Worm (Caenorhabditis elegans) whole organism, young adult: ENCODE data around the gene F41G3.21.

Source experiments
- B0019.2 ChIP-seq: fragments of 200-800 bp; sonication (Bioruptor generic); conservative IDR thresholded peaks from 2 replicates; pipeline ENCODE4 v1.3.6; 2022; ENCODE audit warnings: missing genetic modification reagents, missing genetic modification characterization, missing compliant biosample characterization
- B0261.1 ChIP-seq: sonication (generic microtip); optimal IDR thresholded peaks from 2 replicates; lab custom pipeline; 2016; ENCODE audit warnings: mild to moderate bottlenecking, missing genetic modification characterization, moderate library complexity, missing compliant biosample characterization
- B0336.3 ChIP-seq: fragments of 200-800 bp; sonication (Bioruptor generic); IDR thresholded peaks from 2 replicates; pipeline ENCODE4 v1.3.6; 2022; ENCODE audit warnings: missing genetic modification characterization, missing compliant biosample characterization
- C17E4.6 ChIP-seq: fragments of 200-800 bp; sonication (Bioruptor generic); IDR thresholded peaks from 2 replicates; pipeline ENCODE4 v1.3.6; 2022; ENCODE audit warnings: missing genetic modification reagents, missing genetic modification characterization, missing compliant biosample characterization
- F10E7.11 ChIP-seq: sonication (generic microtip); optimal IDR thresholded peaks from 2 replicates; lab custom pipeline; 2017; ENCODE audit warnings: mild to moderate bottlenecking, missing genetic modification characterization, moderate library complexity, missing compliant biosample characterization
- F22D6.2 ChIP-seq: sonication (generic microtip); optimal IDR thresholded peaks from 2 replicates; lab custom pipeline; 2016; ENCODE audit warnings: mild to moderate bottlenecking, missing genetic modification characterization, missing compliant biosample characterization
- F37B4.10 ChIP-seq: fragments of 200-800 bp; sonication (Bioruptor generic); IDR thresholded peaks from 2 replicates; pipeline ENCODE4 v1.3.6; 2022; ENCODE audit warnings: missing genetic modification characterization, missing compliant biosample characterization
- F39B2.1 ChIP-seq: fragments of 200-800 bp; sonication (Bioruptor generic); IDR thresholded peaks from 2 replicates; pipeline ENCODE4 v1.3.6; 2022; ENCODE audit warnings: missing genetic modification reagents, missing genetic modification characterization, missing compliant biosample characterization
- F49E8.2 ChIP-seq: sonication (generic microtip); optimal IDR thresholded peaks from 3 replicates; lab custom pipeline; 2017; ENCODE audit warnings: missing genetic modification characterization, mild to moderate bottlenecking, missing compliant biosample characterization, antibody characterized with exemption, moderate library complexity; ENCODE audit not compliant: insufficient read depth
- F52B5.7 ChIP-seq: sonication (generic microtip); optimal IDR thresholded peaks from 2 replicates; lab custom pipeline; 2016; ENCODE audit warnings: mild to moderate bottlenecking, missing genetic modification characterization, missing compliant biosample characterization
- F55B11.4 ChIP-seq: sonication (generic microtip); optimal IDR thresholded peaks from 2 replicates; lab custom pipeline; 2016; ENCODE audit warnings: missing compliant biosample characterization, missing genetic modification characterization, borderline replicate concordance; ENCODE audit not compliant: insufficient read depth
- F57A8.1 ChIP-seq: fragments of 200-800 bp; sonication (Bioruptor generic); optimal IDR thresholded peaks from 2 replicates; lab custom pipeline; 2018; ENCODE audit warnings: mild to moderate bottlenecking, missing genetic modification characterization, moderate library complexity, missing compliant biosample characterization
- F57C9.4 ChIP-seq: sonication (generic microtip); optimal IDR thresholded peaks from 2 replicates; lab custom pipeline; 2017; ENCODE audit warnings: mild to moderate bottlenecking, missing genetic modification characterization, missing compliant biosample characterization
- K12H6.12 ChIP-seq: fragments of 200-800 bp; sonication (Bioruptor generic); optimal IDR thresholded peaks from 2 replicates; lab custom pipeline; 2018; ENCODE audit warnings: mild to moderate bottlenecking, missing genetic modification characterization, missing compliant biosample characterization
- attf-3 ChIP-seq: fragments of 200-800 bp; sonication (Bioruptor generic); conservative IDR thresholded peaks from 2 replicates; pipeline ENCODE4 v1.3.6; 2022; ENCODE audit warnings: missing genetic modification reagents, missing genetic modification characterization, missing compliant biosample characterization
- cebp-1 ChIP-seq, 2 experiments: fragments of 200-800 bp in 1 of 2; sonication (Bioruptor generic) in 1 of 2; sonication (generic microtip) in 1 of 2; IDR thresholded peaks in 1 of 2; optimal IDR thresholded peaks in 1 of 2; 2 replicates each; pipeline versions ENCODE4 v1.3.6 to Lab custom; 2017 to 2022; ENCODE audit warnings: missing compliant biosample characterization in 2 of 2, missing genetic modification characterization in 2 of 2, mild to moderate bottlenecking in 1 of 2, missing genetic modification reagents in 1 of 2, moderate library complexity in 1 of 2
- ceh-40 ChIP-seq: fragments of 200-800 bp; sonication (Bioruptor generic); IDR thresholded peaks from 2 replicates; pipeline ENCODE4 v1.3.6; 2022; ENCODE audit warnings: missing genetic modification characterization, missing compliant biosample characterization
- ceh-91 ChIP-seq: fragments of 200-800 bp; sonication (Bioruptor generic); IDR thresholded peaks from 2 replicates; pipeline ENCODE4 v1.3.6; 2022; ENCODE audit warnings: missing genetic modification reagents, missing genetic modification characterization, missing compliant biosample characterization
- chd-7 ChIP-seq: sonication (generic microtip); optimal IDR thresholded peaks from 2 replicates; lab custom pipeline; 2016; ENCODE audit warnings: mild to moderate bottlenecking, missing genetic modification characterization, moderate library complexity, missing compliant biosample characterization
- die-1 ChIP-seq: sonication (generic microtip); optimal IDR thresholded peaks from 2 replicates; lab custom pipeline; 2016; ENCODE audit warnings: missing genotype, mild to moderate bottlenecking, missing genetic modification characterization, missing compliant biosample characterization
- gei-17 ChIP-seq: fragments of 200-800 bp; sonication (Bioruptor generic); optimal IDR thresholded peaks from 2 replicates; lab custom pipeline; 2018; ENCODE audit warnings: mild to moderate bottlenecking, missing genetic modification characterization, missing compliant biosample characterization
- hlh-12 ChIP-seq: sonication (generic microtip); optimal IDR thresholded peaks from 2 replicates; lab custom pipeline; 2016; ENCODE audit warnings: missing genetic modification characterization, missing compliant biosample characterization
- hlh-26 ChIP-seq: fragments of 200-800 bp; sonication (Bioruptor generic); conservative IDR thresholded peaks from 2 replicates; pipeline ENCODE4 v1.3.6; 2022; ENCODE audit warnings: missing genetic modification reagents, missing genetic modification characterization, missing compliant biosample characterization
- hmg-1.2 ChIP-seq: fragments of 200-800 bp; sonication (Bioruptor generic); IDR thresholded peaks from 2 replicates; pipeline ENCODE4 v1.3.6; 2022; ENCODE audit warnings: missing genetic modification reagents, missing genetic modification characterization, missing compliant biosample characterization
- hrde-1 ChIP-seq: sonication (generic microtip); optimal IDR thresholded peaks from 2 replicates; lab custom pipeline; 2016; ENCODE audit warnings: missing genetic modification characterization, mild to moderate bottlenecking, missing compliant biosample characterization, moderate library complexity, missing genotype, missing genetic modification reagents, borderline replicate concordance
- hsf-1 ChIP-seq: fragments of 200-800 bp; sonication (Bioruptor generic); IDR thresholded peaks from 2 replicates; pipeline ENCODE4 v1.3.6; 2022; ENCODE audit warnings: missing genetic modification reagents, missing genetic modification characterization, missing compliant biosample characterization
- lir-1 ChIP-seq: fragments of 200-800 bp; sonication (Bioruptor generic); conservative IDR thresholded peaks from 2 replicates; pipeline ENCODE4 v1.3.6; 2022; ENCODE audit warnings: missing genetic modification reagents, missing genetic modification characterization, missing compliant biosample characterization
- lsl-1 ChIP-seq: fragments of 200-800 bp; sonication (Bioruptor generic); optimal IDR thresholded peaks from 2 replicates; lab custom pipeline; 2018; ENCODE audit warnings: mild to moderate bottlenecking, missing genetic modification characterization, moderate library complexity, missing compliant biosample characterization
- mes-4 ChIP-seq: sonication (generic microtip); optimal IDR thresholded peaks from 2 replicates; lab custom pipeline; 2016; ENCODE audit warnings: missing genotype, missing genetic modification characterization, missing compliant biosample characterization
- nfya-1 ChIP-seq: sonication (generic microtip); optimal IDR thresholded peaks from 2 replicates; lab custom pipeline; 2017; ENCODE audit warnings: antibody characterized with exemption, missing compliant biosample characterization, missing genetic modification characterization, borderline replicate concordance; ENCODE audit not compliant: insufficient read depth
- nhr-120 ChIP-seq: fragments of 200-800 bp; sonication (Bioruptor generic); IDR thresholded peaks from 2 replicates; pipeline ENCODE4 v1.3.6; 2022; ENCODE audit warnings: missing genetic modification characterization, missing compliant biosample characterization
- nhr-179 ChIP-seq: sonication (generic microtip); optimal IDR thresholded peaks from 2 replicates; lab custom pipeline; 2016; ENCODE audit warnings: mild to moderate bottlenecking, missing genetic modification characterization, missing compliant biosample characterization
- nhr-90 ChIP-seq: sonication (generic microtip); optimal IDR thresholded peaks from 2 replicates; lab custom pipeline; 2016; ENCODE audit warnings: missing genotype, mild to moderate bottlenecking, missing genetic modification characterization, missing compliant biosample characterization
- rcor-1 ChIP-seq: fragments of 200-800 bp; sonication (Bioruptor generic); IDR thresholded peaks from 2 replicates; pipeline ENCODE4 v1.3.6; 2022; ENCODE audit warnings: missing genetic modification reagents, missing genetic modification characterization, missing compliant biosample characterization
- rec-8 ChIP-seq, 2 experiments: sonication (generic microtip); optimal IDR thresholded peaks; 2 replicates each; lab custom pipeline; 2016; ENCODE audit warnings: mild to moderate bottlenecking in 2 of 2, missing genetic modification characterization in 2 of 2, missing genetic modification reagents in 2 of 2, missing genotype in 2 of 2, missing biosample characterization in 1 of 2, missing compliant biosample characterization in 1 of 2, moderate library complexity in 1 of 2
- rpc-1 ChIP-seq, 2 experiments: fragments of 150-350 bp in 1 of 2; sonication (generic microtip) in 1 of 2; optimal IDR thresholded peaks; 2 replicates each; lab custom pipeline; 2014 to 2018; ENCODE audit warnings: missing biosample characterization in 1 of 2, missing genetic modification characterization in 1 of 2, missing genetic modification reagents in 1 of 2, missing genotype in 1 of 2
- snpc-1.1 ChIP-seq: sonication (generic microtip); optimal IDR thresholded peaks from 2 replicates; lab custom pipeline; 2017; ENCODE audit warnings: missing genetic modification characterization, mild to moderate bottlenecking, missing compliant biosample characterization, antibody characterized with exemption, moderate library complexity, missing genotype, missing genetic modification reagents; ENCODE audit not compliant: insufficient read depth
- snpc-3.4 ChIP-seq: sonication (generic microtip); optimal IDR thresholded peaks from 2 replicates; lab custom pipeline; 2017; ENCODE audit warnings: missing genetic modification characterization, mild to moderate bottlenecking, missing compliant biosample characterization, antibody characterized with exemption, moderate library complexity, missing genotype, missing genetic modification reagents
- tbx-9 ChIP-seq: sonication (generic microtip); optimal IDR thresholded peaks from 2 replicates; lab custom pipeline; 2016; ENCODE audit warnings: borderline replicate concordance, missing genetic modification characterization, inconsistent platforms, missing compliant biosample characterization
- zfh-2 ChIP-seq: fragments of 200-800 bp; sonication (Bioruptor generic); conservative IDR thresholded peaks from 2 replicates; pipeline ENCODE4 v1.3.6; 2022; ENCODE audit warnings: missing genetic modification reagents, missing genetic modification characterization, missing compliant biosample characterization
- ztf-25 ChIP-seq: fragments of 200-800 bp; sonication (Bioruptor generic); IDR thresholded peaks from 2 replicates; pipeline ENCODE4 v1.3.6; 2022; ENCODE audit warnings: missing genetic modification reagents, missing genetic modification characterization, missing compliant biosample characterization
- ztf-28 ChIP-seq: fragments of 200-800 bp; sonication (Bioruptor generic); IDR thresholded peaks from 2 replicates; pipeline ENCODE4 v1.3.6; 2022; ENCODE audit warnings: missing genetic modification reagents, missing genetic modification characterization, missing compliant biosample characterization

F41G3.21 gene

DNA sequence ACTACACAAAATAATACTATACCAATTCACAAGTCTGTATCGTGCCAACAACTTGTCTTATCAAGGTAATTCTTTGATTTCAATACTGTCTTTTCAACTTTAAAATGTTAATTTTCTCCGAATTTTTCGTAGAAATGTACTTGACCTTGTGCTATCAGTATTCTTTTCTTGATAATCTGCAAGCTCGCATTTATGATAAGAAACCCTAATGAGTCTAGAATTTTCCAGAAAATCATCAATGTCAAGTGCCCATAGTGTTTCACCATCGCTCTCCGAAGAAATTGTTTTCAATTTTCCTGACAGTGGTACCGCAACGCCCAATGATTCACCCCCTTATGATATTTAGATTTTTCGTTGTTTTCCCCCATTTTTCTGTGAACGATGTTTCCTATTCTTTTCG lies 28.5 kb upstream of the F41G3.21 start (continued):
- TF ChIP-seq F49E8.2 (tag; lab: Kevin White, UChicago) (no peak), hmg-1.2 (GFP tag; lab: Robert Waterston, UW) (no peak)

DNA sequence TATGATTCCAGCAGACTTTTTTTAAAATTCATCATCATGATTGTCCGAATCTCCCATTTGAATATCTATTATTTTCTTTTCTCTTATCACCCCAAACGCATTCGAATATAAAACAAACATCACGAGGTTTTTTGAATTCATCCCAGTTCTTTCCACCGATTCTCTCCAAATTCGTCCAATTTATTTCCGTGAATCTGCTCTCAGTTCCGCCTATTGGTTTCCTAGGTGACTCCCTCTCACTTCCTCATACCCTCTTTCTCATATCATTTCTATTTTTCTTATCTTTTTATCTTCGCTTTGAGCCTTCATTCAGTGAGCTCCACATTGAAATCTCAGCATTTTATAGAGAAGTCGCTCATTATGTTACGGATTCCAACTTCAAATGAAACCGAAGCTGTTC lies 26.4 kb upstream of the F41G3.21 start, which contains the start of gene T13C2.7:
Gene T13C2.7, plus strand, starts transcription at position 301 of the 400 bp plus-strand sequence.
- TF ChIP-seq zfh-2 (GFP tag; lab: Robert Waterston, UW) (no peak), hlh-26 (GFP tag; lab: Robert Waterston, UW) (no peak), snpc-3.4 (tag; lab: Kevin White, UChicago) (no peak), nhr-90 (tag; lab: Kevin White, UChicago) (no peak), B0019.2 (no peak), F10E7.11 (tag; lab: Kevin White, UChicago) (no peak), lir-1 (GFP tag; lab: Robert Waterston, UW) (no peak), F57A8.1 (no peak)

ce11 chrII:6776418-6777034 lies 23.8 kb upstream of the F41G3.21 start, which contains the start of gene ssup-72:
Gene ssup-72 (plus strand): TSS chrII:6776598.
- TF ChIP-seq tbx-9 (tag; lab: Kevin White, UChicago) (no peak), ceh-91 (GFP tag; lab: Robert Waterston, UW) (peak; percentile 45; the same call in 1 of the 2 replicates), hrde-1 (no peak), cebp-1 (GFP tag; IDR thresholded peaks at IDR 0.05; lab: Robert Waterston, UW) (no peak), cebp-1 (tag; optimal IDR thresholded peaks at IDR 0.05; lab: Kevin White, UChicago) (no peak), mes-4 (tag; lab: Kevin White, UChicago) (no peak), F39B2.1 (GFP tag; lab: Robert Waterston, UW) (no peak), F22D6.2 (tag; lab: Kevin White, UChicago) (no peak), K12H6.12 (tag; lab: Kevin White, UChicago) (peak; percentile 1), B0261.1 (tag; lab: Kevin White, UChicago) (no peak), rcor-1 (GFP tag; lab: Robert Waterston, UW) (no peak), rpc-1 (optimal IDR thresholded peaks at IDR 0.05; lab: Kevin White, UChicago) (no peak), rpc-1 (tag; optimal IDR thresholded peaks at IDR 0.05; lab: Kevin White, UChicago) (no peak), lsl-1 (GFP tag; lab: Kevin White, UChicago) (peak; percentile 60), C17E4.6 (GFP tag; lab: Robert Waterston, UW) (no peak), nfya-1 (tag; lab: Kevin White, UChicago) (no peak), nhr-120 (no peak), rec-8 (tag; optimal IDR thresholded peaks at IDR 0.05; lab: Kevin White, UChicago) (no peak), ztf-25 (GFP tag; lab: Robert Waterston, UW) (0 out of 2 replicates have a peak, but pooled peaks have one; percentile 6), die-1 (tag; lab: Kevin White, UChicago) (no peak), zfh-2 (GFP tag; lab: Robert Waterston, UW) (no peak), B0019.2 (no peak), snpc-1.1 (tag; lab: Kevin White, UChicago) (no peak), F10E7.11 (tag; lab: Kevin White, UChicago) (no peak), F37B4.10 (GFP tag; lab: Robert Waterston, UW) (no peak), hsf-1 (no peak), chd-7 (no peak), F55B11.4 (tag; lab: Kevin White, UChicago) (no peak), F52B5.7 (tag; lab: Kevin White, UChicago) (no peak), hlh-12 (tag; lab: Kevin White, UChicago) (no peak), attf-3 (GFP tag; lab: Robert Waterston, UW) (no peak), ztf-28 (GFP tag; lab: Robert Waterston, UW) (no peak), nhr-179 (tag; lab: Kevin White, UChicago) (no peak), F57A8.1 (no peak), B0336.3 (no peak), gei-17 (no peak), ceh-40 (GFP tag; lab: Robert Waterston, UW) (no peak), F57C9.4 (tag; lab: Kevin White, UChicago) (no peak)
